Worm (Caenorhabditis elegans) whole organism, midembryonic: ENCODE measurements around the gene C17E7.9.

Experiments used
- T22C8.4 ChIP-seq: fragments of 200-800 bp; sonication (Bioruptor generic); IDR thresholded peaks from 2 replicates; pipeline ENCODE4 v1.3.6; 2022; ENCODE audit warnings: missing genetic modification characterization, missing compliant biosample characterization
- flt-1 ChIP-seq: fragments of 200-800 bp; sonication (Bioruptor generic); IDR thresholded peaks from 2 replicates; pipeline ENCODE4 v1.3.6; 2022; ENCODE audit warnings: missing genetic modification characterization, missing compliant biosample characterization
- klf-2 ChIP-seq: fragments of 200-800 bp; sonication (Bioruptor generic); conservative IDR thresholded peaks from 2 replicates; pipeline ENCODE4 v1.3.6; 2022; ENCODE audit warnings: missing genetic modification reagents, missing genetic modification characterization, missing compliant biosample characterization
- med-1 ChIP-seq: sonication (generic microtip); optimal IDR thresholded peaks from 2 replicates; lab custom pipeline; 2017; ENCODE audit warnings: missing genetic modification characterization, mild to moderate bottlenecking, missing compliant biosample characterization, antibody characterized with exemption, missing genetic modification reagents; ENCODE audit not compliant: insufficient read depth
- ref-1 ChIP-seq: fragments of 200-800 bp; sonication (Bioruptor generic); conservative IDR thresholded peaks from 2 replicates; pipeline ENCODE4 v1.3.6; 2022; ENCODE audit warnings: missing genetic modification reagents, missing genetic modification characterization, missing compliant biosample characterization
- tab-1 ChIP-seq: fragments of 200-800 bp; sonication (Bioruptor generic); IDR thresholded peaks from 2 replicates; pipeline ENCODE4 v1.3.6; 2022; ENCODE audit warnings: missing genetic modification characterization, missing compliant biosample characterization
- ztf-23 ChIP-seq: fragments of 200-800 bp; sonication (Bioruptor generic); IDR thresholded peaks from 2 replicates; pipeline ENCODE4 v1.3.6; 2022; ENCODE audit warnings: missing genetic modification reagents, missing genetic modification characterization, missing compliant biosample characterization
- ztf-29 ChIP-seq: fragments of 200-800 bp; sonication (Bioruptor generic); IDR thresholded peaks from 2 replicates; pipeline ENCODE4 v1.3.6; 2022; ENCODE audit warnings: missing genetic modification reagents, missing genetic modification characterization, missing compliant biosample characterization

ce11 chrV:3894661-3895060 is 4.0 kb upstream of the C17E7.9 start, which contains the start of gene sre-9:
- no peak for TF ChIP-seq klf-2
- TF ChIP-seq tab-1, result no peak
- no peak for TF ChIP-seq flt-1 (GFP tag; lab: Robert Waterston, UW)
- no peak for TF ChIP-seq ref-1 (GFP tag; lab: Robert Waterston, UW)
- no peak for TF ChIP-seq T22C8.4 (GFP tag; lab: Robert Waterston, UW)
- TF ChIP-seq ztf-23 (GFP tag; lab: Robert Waterston, UW), result no peak
- no peak for TF ChIP-seq ztf-29
- no peak for TF ChIP-seq med-1
